Fruit fly (Drosophila melanogaster): ENCODE results near the gene CG9518.

The CG9518 gene

dm6 chrX:14825922-14826617, 44.9 kb downstream of the CG9518 start, which contains the start of gene rut (continued):
- TF ChIP-seq Eip75B (GFP tag; optimal IDR thresholded peaks at IDR 0.05), result peak; percentile 16
- TF ChIP-seq CG11902 (GFP tag; optimal IDR thresholded peaks at IDR 0.05), result no peak
- peak; percentile 14 for TF ChIP-seq lz (GFP tag; optimal IDR thresholded peaks at IDR 0.05)
- TF ChIP-seq cyc (GFP tag; optimal IDR thresholded peaks at IDR 0.05), result no peak
- TF ChIP-seq Eip93F (GFP tag; optimal IDR thresholded peaks at IDR 0.05), result no peak
- peak; percentile 47 for TF ChIP-seq Eip78C (GFP tag)
- no peak for TF ChIP-seq Smox (GFP tag; optimal IDR thresholded peaks at IDR 0.05)
- no peak for TF ChIP-seq OdsH (GFP tag; optimal IDR thresholded peaks at IDR 0.05)

DNA sequence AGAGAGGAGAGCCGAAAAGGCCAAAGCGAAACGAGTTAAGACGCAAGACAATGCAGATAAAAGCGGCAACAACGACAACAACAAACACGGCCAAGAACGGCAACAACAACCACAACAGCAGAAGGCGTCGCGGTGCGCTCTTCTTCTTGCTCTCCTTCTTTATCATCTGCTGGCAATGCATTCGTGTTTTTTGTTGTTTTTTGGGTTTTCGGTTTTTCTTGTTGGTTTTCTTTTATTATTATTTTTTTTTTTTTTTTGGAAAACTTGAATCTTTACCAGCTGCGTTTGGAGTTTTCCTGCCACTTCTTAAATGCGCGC, 45.6 kb downstream of the CG9518 start:
- TF ChIP-seq CG16779 (tag; optimal IDR thresholded peaks at IDR 0.05), result no peak
- TF ChIP-seq ss (GFP tag; optimal IDR thresholded peaks at IDR 0.05), result no peak
- no peak for TF ChIP-seq CG11294 (GFP tag; IDR thresholded peaks at IDR 0.05)
- TF ChIP-seq Gug (GFP tag; IDR thresholded peaks at IDR 0.05), result no peak
- peak; percentile 44 for TF ChIP-seq Eip78C (GFP tag)
- TF ChIP-seq vri (GFP tag; optimal IDR thresholded peaks at IDR 0.05), result no peak
- no peak for TF ChIP-seq CG10669 (GFP tag; optimal IDR thresholded peaks at IDR 0.05)
- TF ChIP-seq CG4318 (GFP tag; optimal IDR thresholded peaks at IDR 0.05), result no peak

DNA sequence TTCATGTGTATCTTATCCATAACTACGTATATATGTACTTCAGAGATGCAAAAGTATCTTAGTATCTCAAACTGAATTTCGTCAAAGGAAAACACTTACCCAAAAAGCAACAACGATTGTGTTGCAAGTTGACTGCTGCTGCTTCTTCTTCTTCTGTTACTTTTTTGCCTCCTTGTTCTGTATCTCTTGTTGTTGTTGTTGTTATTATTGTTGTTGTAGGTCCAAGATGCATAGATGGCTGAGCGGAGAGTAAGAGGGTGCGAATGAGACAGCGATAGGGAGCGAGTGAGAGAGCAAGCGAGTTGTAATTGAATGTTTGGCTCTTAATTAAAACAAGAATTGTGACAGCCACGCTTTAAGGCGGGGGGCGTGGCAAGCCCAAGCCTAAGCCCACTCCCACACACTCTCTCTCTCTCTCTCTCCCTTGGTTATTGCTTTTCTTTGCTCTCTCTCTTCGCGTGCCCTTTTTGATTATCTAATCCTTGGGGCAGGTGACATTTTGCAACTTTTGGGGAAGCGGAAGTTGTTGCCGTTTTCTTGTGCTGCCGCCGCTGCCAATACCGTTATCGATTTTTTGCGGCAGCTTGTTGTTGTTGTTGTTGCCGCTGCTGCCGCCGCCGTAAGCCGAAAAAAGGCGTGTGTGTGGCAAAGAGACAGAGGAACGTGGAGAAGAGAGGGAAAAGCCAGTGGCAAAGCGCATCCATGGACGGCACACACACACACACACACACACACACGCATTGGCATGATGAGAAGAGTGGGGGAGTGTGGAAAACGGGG, 46.1 kb downstream of the CG9518 start:
- TF ChIP-seq Blimp-1 (GFP tag; optimal IDR thresholded peaks at IDR 0.05), result no peak
- no peak for TF ChIP-seq CG31627 (GFP tag; optimal IDR thresholded peaks at IDR 0.05)
- TF ChIP-seq CG9139 (GFP tag; optimal IDR thresholded peaks at IDR 0.05), result no peak
- TF ChIP-seq eg (GFP tag; IDR thresholded peaks at IDR 0.05), result no peak
- no peak for TF ChIP-seq cyc (GFP tag; optimal IDR thresholded peaks at IDR 0.05)
- peak; percentile 62 for TF ChIP-seq svp (GFP tag)
